Worm (Caenorhabditis elegans) whole organism, early embryonic: ENCODE data around the gene sru-17.
"Not testable (repeated sequence)": the region's sequence is repeated elsewhere in the genome, so short reads cannot be mapped to it uniquely, and the experiment has no call there.

Source experiments
- B0310.2 ChIP-seq: sonication (generic microtip); optimal IDR thresholded peaks from 2 replicates; lab custom pipeline; 2016; ENCODE audit warnings: mild to moderate bottlenecking, missing genetic modification characterization, missing compliant biosample characterization
- F13C5.2 ChIP-seq: sonication (generic microtip); optimal IDR thresholded peaks from 2 replicates; lab custom pipeline; 2017; ENCODE audit warnings: mild to moderate bottlenecking, missing genetic modification characterization, inconsistent platforms, missing compliant biosample characterization
- aly-1 ChIP-seq: sonication (generic microtip); optimal IDR thresholded peaks from 2 replicates; lab custom pipeline; 2016; ENCODE audit warnings: missing genetic modification characterization, missing compliant biosample characterization
- ama-1 ChIP-seq: fragments of 150-350 bp; optimal IDR thresholded peaks from 2 replicates; lab custom pipeline; 2014
- ceh-13 ChIP-seq: fragments of 200-800 bp; sonication (Bioruptor generic); optimal IDR thresholded peaks from 2 replicates; lab custom pipeline; 2018; ENCODE audit warnings: mild to moderate bottlenecking, missing genetic modification characterization, missing compliant biosample characterization
- ceh-36 ChIP-seq: sonication (generic microtip); optimal IDR thresholded peaks from 2 replicates; lab custom pipeline; 2016; ENCODE audit warnings: missing genetic modification characterization, inconsistent platforms, missing compliant biosample characterization
- ets-7 ChIP-seq: sonication (generic microtip); optimal IDR thresholded peaks from 2 replicates; lab custom pipeline; 2016; ENCODE audit warnings: missing genotype, missing genetic modification characterization, missing compliant biosample characterization
- flt-1 ChIP-seq: fragments of 200-800 bp; sonication (Bioruptor generic); IDR thresholded peaks from 2 replicates; pipeline ENCODE4 v1.3.6; 2022; ENCODE audit warnings: missing genetic modification characterization, missing compliant biosample characterization
- hmbx-1 ChIP-seq: sonication (generic microtip); optimal IDR thresholded peaks from 2 replicates; lab custom pipeline; 2016; ENCODE audit warnings: mild to moderate bottlenecking, missing genetic modification characterization, missing compliant biosample characterization
- hmg-4 ChIP-seq: fragments of 200-800 bp; sonication (Bioruptor generic); optimal IDR thresholded peaks from 2 replicates; lab custom pipeline; 2018; ENCODE audit warnings: mild to moderate bottlenecking, missing genetic modification characterization, missing compliant biosample characterization
- hnd-1 ChIP-seq: sonication (generic microtip); optimal IDR thresholded peaks from 2 replicates; lab custom pipeline; 2016; ENCODE audit warnings: missing genetic modification characterization, missing compliant biosample characterization
- pes-1 ChIP-seq: fragments of 200-800 bp; sonication (Bioruptor generic); IDR thresholded peaks from 2 replicates; pipeline ENCODE4 v1.3.6; 2022; ENCODE audit warnings: missing genetic modification reagents, missing genetic modification characterization, missing compliant biosample characterization
- scrt-1 ChIP-seq: fragments of 200-800 bp; sonication (Bioruptor generic); IDR thresholded peaks from 2 replicates; pipeline ENCODE4 v1.3.6; 2022; ENCODE audit warnings: missing genetic modification characterization, missing compliant biosample characterization
- sea-1 ChIP-seq: fragments of 200-800 bp; sonication (Bioruptor generic); conservative IDR thresholded peaks from 2 replicates; pipeline ENCODE4 v1.3.6; 2022; ENCODE audit warnings: missing genetic modification characterization, missing compliant biosample characterization
- tbx-11 ChIP-seq: fragments of 200-800 bp; sonication (Bioruptor generic); IDR thresholded peaks from 2 replicates; pipeline ENCODE4 v1.3.6; 2022; ENCODE audit warnings: missing genetic modification characterization, missing compliant biosample characterization
- tbx-37 ChIP-seq: fragments of 200-800 bp; sonication (Bioruptor generic); conservative IDR thresholded peaks from 2 replicates; pipeline ENCODE4 v1.3.6; 2022; ENCODE audit warnings: missing genetic modification reagents, missing genetic modification characterization, missing compliant biosample characterization
- tra-4 ChIP-seq: sonication (generic microtip); optimal IDR thresholded peaks from 2 replicates; lab custom pipeline; 2017; ENCODE audit warnings: missing genetic modification characterization, missing compliant biosample characterization

The sru-17 gene

ce11 chrIV:12505397-12505796, at the start of gene sru-17:
sru-17 (plus strand) TSS chrIV:12505697.
- not testable (repeated sequence) for TF ChIP-seq tbx-37 (GFP tag; lab: Robert Waterston, UW); hmbx-1 (tag; lab: Kevin White, UChicago); hnd-1 (tag; lab: Kevin White, UChicago)

- TF ChIP-seq F13C5.2 (tag; lab: Kevin White, UChicago) (no peak), pes-1 (GFP tag; lab: Robert Waterston, UW) (no peak), ama-1 (lab: Kevin White, UChicago) (no peak), ceh-36 (tag; lab: Kevin White, UChicago) (no peak), hnd-1 (tag; lab: Kevin White, UChicago) (no peak), sea-1 (GFP tag; lab: Robert Waterston, UW) (no peak), tbx-37 (GFP tag; lab: Robert Waterston, UW) (no peak), hmbx-1 (tag; lab: Kevin White, UChicago) (no peak), scrt-1 (GFP tag; lab: Robert Waterston, UW) (no peak), hmg-4 (GFP tag; lab: Kevin White, UChicago) (no peak), ceh-13 (GFP tag; lab: Kevin White, UChicago) (no peak), tra-4 (tag; lab: Kevin White, UChicago) (no peak), tbx-11 (no peak), aly-1 (no peak), ets-7 (tag; lab: Kevin White, UChicago) (no peak), B0310.2 (tag; lab: Kevin White, UChicago) (no peak), flt-1 (GFP tag; lab: Robert Waterston, UW) (no peak)
These were observed 48.9 kb upstream of the sru-17 start, which contains the start of gene C25G4.7 for ce11 chrIV:12456613-12457012. C25G4.7 (plus strand) TSS chrIV:12456913.

ce11 chrIV:12463370-12463769, 42.1 kb upstream of the sru-17 start, which contains the start of gene C25G4.8:
C25G4.8 (minus strand) TSS chrIV:12463470.
- no peak for TF ChIP-seq sea-1 (GFP tag; lab: Robert Waterston, UW)
- TF ChIP-seq hmg-4 (GFP tag; lab: Kevin White, UChicago), result no peak

- no peak for TF ChIP-seq flt-1 (GFP tag; lab: Robert Waterston, UW)
- no peak for TF ChIP-seq ets-7 (tag; lab: Kevin White, UChicago)
- TF ChIP-seq hnd-1 (tag; lab: Kevin White, UChicago), result no peak
- no peak for TF ChIP-seq F13C5.2 (tag; lab: Kevin White, UChicago)
- no peak for TF ChIP-seq hmbx-1 (tag; lab: Kevin White, UChicago)
- no peak for TF ChIP-seq hmg-4 (GFP tag; lab: Kevin White, UChicago)
- TF ChIP-seq tbx-37 (GFP tag; lab: Robert Waterston, UW), result no peak
- no peak for TF ChIP-seq pes-1 (GFP tag; lab: Robert Waterston, UW)
- TF ChIP-seq B0310.2 (tag; lab: Kevin White, UChicago), result no peak
- TF ChIP-seq ceh-13 (GFP tag; lab: Kevin White, UChicago), result no peak
These were observed 40.7 kb upstream of the sru-17 start for ce11 chrIV:12464822-12465221.

- TF ChIP-seq flt-1 (GFP tag; lab: Robert Waterston, UW) (no peak), ceh-13 (GFP tag; lab: Kevin White, UChicago) (no peak), hmbx-1 (tag; lab: Kevin White, UChicago) (no peak), ets-7 (tag; lab: Kevin White, UChicago) (no peak), hmg-4 (GFP tag; lab: Kevin White, UChicago) (no peak), tbx-37 (GFP tag; lab: Robert Waterston, UW) (no peak), pes-1 (GFP tag; lab: Robert Waterston, UW) (no peak), ceh-36 (tag; lab: Kevin White, UChicago) (no peak), F13C5.2 (tag; lab: Kevin White, UChicago) (no peak), tra-4 (tag; lab: Kevin White, UChicago) (no peak)
These were observed 37.7 kb upstream of the sru-17 start for ce11 chrIV:12467761-12468160.

ce11 chrIV:12468359-12468758, 37.1 kb upstream of the sru-17 start, which contains the start of gene igdb-2:
igdb-2 (plus strand) TSS chrIV:12468659.
- no peak for TF ChIP-seq ceh-36 (tag; lab: Kevin White, UChicago)
- TF ChIP-seq flt-1 (GFP tag; lab: Robert Waterston, UW), result no peak
- no peak for TF ChIP-seq ama-1 (lab: Kevin White, UChicago)
- TF ChIP-seq B0310.2 (tag; lab: Kevin White, UChicago), result no peak
- no peak for TF ChIP-seq hmbx-1 (tag; lab: Kevin White, UChicago)
- no peak for TF ChIP-seq ceh-13 (GFP tag; lab: Kevin White, UChicago)
- TF ChIP-seq ets-7 (tag; lab: Kevin White, UChicago), result no peak

ce11 chrIV:12476942-12477341, 28.6 kb upstream of the sru-17 start, which contains the start of gene T04A11.1:
T04A11.1 (minus strand) TSS chrIV:12477042.
- not testable (repeated sequence) for TF ChIP-seq hmg-4 (GFP tag; lab: Kevin White, UChicago); ets-7 (tag; lab: Kevin White, UChicago); ceh-36 (tag; lab: Kevin White, UChicago)

ce11 chrIV:12478711-12479110, 26.8 kb upstream of the sru-17 start, which contains the start of gene igdb-1:
igdb-1 (plus strand) TSS chrIV:12479011.
- not testable (repeated sequence) for TF ChIP-seq tra-4 (tag; lab: Kevin White, UChicago); hnd-1 (tag; lab: Kevin White, UChicago); pes-1 (GFP tag; lab: Robert Waterston, UW)
